Fruit fly (Drosophila melanogaster) Kc167 (cell line): ENCODE results near the gene mus101.

Experiments used
- Myc ChIP-seq: fragments of >200 bp; optimal IDR thresholded peaks from 2 replicates; lab custom pipeline; 2017; ENCODE audit warnings: missing external identifiers
- h ChIP-seq: fragments of >200 bp; optimal IDR thresholded peaks from 3 replicates; lab custom pipeline; 2018; ENCODE audit warnings: missing external identifiers
- insv ChIP-seq: fragments of >200 bp; optimal IDR thresholded peaks from 3 replicates; lab custom pipeline; 2018; ENCODE audit warnings: missing external identifiers

DNA sequence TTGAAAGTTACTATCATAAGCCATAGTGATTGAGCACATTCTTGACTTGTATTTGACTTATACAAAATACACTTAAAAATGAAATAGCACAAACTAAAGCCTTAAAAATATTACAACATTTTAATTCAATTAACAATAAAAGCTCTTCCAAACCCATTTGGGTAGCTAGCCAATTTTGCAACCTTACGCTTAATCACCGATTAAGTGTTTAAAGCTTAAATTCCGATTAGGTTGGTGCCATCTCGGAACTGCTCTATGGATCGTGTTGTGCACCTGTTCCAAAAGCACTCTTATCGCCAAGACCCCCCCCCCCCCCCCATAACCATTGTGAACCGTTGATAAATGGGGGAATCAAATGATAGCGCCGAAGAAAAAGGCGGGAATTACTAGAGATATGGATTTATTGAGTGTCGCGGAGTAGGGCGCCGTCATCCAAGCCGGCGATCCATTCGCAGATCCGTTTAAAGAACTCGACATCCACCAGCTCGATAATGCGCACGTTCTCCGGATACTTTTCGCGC is 44.0 kb upstream of the mus101 start:
- TF ChIP-seq h (lab: Kevin White, UChicago), result no peak
- no peak for TF ChIP-seq insv (lab: Kevin White, UChicago)
- no peak for TF ChIP-seq Myc (lab: Kevin White, UChicago)
